Fruit fly (Drosophila melanogaster): Measurements from ENCODE around the gene CG7255.

DNA sequence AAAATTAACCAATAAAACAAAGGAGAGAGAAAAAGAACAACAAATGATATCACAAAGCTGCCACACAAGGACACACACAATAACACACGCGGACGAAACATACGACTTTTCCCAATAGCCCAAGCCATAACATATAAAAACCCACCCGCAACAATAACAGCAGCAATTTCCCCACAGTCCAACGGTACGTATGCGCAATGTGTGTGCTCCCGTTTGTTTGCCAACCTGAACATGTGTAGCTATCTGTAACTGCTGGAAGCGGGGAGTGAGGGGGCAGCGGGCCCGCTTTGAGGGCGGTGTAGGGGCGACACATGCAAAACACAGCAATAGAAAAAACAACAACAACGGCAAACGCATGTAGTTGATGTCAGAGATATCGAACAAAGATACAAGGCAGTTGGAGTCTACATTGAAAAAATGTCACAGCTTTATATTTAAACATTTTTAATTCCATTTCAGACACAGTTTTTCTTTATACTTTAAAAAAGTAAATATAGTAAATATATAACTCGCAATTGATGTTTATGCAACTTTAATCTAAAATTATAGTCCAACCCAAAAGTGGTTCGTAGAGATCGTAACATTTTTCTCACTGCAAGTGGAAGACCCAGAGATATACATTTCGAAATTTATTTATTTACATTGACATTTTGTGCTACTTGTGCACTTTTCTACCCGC, 35.2 kb upstream of the CG7255 start:
- TF ChIP-seq cic (GFP tag; optimal IDR thresholded peaks at IDR 0.05) (no peak), toe (GFP tag; optimal IDR thresholded peaks at IDR 0.05) (no peak)

Data from whole organism, adult.